Worm (Caenorhabditis elegans) whole organism, L4/young adult: Measurements from ENCODE around the gene gro-1.

Experiments
- W03F9.2 ChIP-seq: fragments of 150-350 bp; optimal IDR thresholded peaks from 2 replicates; lab custom pipeline; 2014; ENCODE audit warnings: missing biosample characterization, missing genetic modification characterization
- dao-5 ChIP-seq: sonication (generic microtip); optimal IDR thresholded peaks from 2 replicates; lab custom pipeline; 2016; ENCODE audit warnings: missing genotype, missing genetic modification characterization, moderate library complexity, missing compliant biosample characterization
- him-1 ChIP-seq: sonication (generic microtip); optimal IDR thresholded peaks from 2 replicates; lab custom pipeline; 2016; ENCODE audit warnings: missing genotype, missing genetic modification reagents, missing genetic modification characterization, missing compliant biosample characterization

DNA sequence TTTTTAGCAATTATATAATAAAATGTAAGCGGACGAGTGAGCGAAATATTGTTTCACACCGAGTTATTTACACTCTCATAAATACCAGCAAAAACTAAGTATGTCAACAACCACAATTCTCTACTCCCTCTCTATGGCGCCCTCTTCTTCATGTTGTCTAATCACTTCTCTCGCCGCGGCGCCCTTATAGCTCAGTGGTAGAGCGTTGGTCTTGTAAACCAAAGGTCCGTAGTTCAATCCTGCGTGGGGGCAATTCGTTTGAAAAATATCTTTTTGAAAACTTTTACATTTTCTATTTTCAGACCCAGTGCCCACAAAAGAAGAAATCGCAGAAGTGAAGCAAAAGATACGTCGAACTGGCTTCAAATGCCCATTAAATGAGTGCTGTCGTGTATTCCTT lies 40.8 kb downstream of the gro-1 start:
- TF ChIP-seq him-1, result peak; percentile 53
- TF ChIP-seq dao-5 (tag; lab: Kevin White, UChicago), result peak; percentile 66
- TF ChIP-seq W03F9.2 (tag; lab: Kevin White, UChicago), result peak; percentile 23
